Fruit fly (Drosophila melanogaster) ovary, adult (tissue): ENCODE results near the gene CG4766.

ENCODE experiments used
- CG17801 ChIP-seq: fragments of 200-800 bp; optimal IDR thresholded peaks from 2 replicates; lab custom pipeline; 2019; ENCODE audit warnings: missing biosample characterization, mild to moderate bottlenecking, missing genetic modification characterization, moderate library complexity; ENCODE audit not compliant: partially characterized antibody

The CG4766 gene

DNA sequence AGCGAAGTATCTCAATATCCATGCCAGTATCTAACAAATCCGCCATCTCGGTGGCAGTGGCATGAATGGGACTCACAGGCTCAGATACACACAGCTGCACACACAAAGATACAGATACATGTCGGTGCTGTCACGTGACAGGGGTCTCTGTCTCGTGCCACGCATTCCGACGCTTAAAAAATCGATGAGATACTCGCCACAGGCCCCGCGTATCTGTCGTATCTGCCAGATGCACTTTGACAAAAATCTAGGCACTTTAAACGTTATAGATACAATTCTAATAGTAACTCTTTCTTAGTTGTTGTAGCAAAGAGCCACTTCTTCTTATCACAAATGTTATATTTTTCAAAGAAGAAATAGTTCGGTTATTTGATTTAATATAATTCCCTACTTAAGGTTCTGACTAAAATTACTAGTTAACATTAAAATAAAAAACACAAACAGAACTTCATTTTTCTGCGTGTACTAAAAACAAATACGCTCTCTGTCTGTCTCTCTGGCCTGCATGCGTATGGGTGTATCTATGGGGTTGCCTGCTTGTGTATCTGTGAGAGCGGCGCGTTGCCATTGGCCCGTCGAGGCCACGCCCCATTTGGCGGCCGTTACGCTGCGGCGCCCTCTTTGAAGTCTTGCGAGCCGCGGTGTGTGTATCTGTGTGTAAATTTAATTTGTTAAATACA lies at the start of gene CG4766:
Gene CG4766, minus strand, starts transcription at position 51 of the 680 bp plus-strand sequence.
- no peak for TF ChIP-seq CG17801 (GFP tag; lab: Kevin White, UChicago)

- no peak for TF ChIP-seq CG17801 (GFP tag; lab: Kevin White, UChicago)
Observed at dm6 chrX:6039431-6040016, 38.9 kb upstream of the CG4766 start, which contains the start of gene CG5937. Gene CG5937 (plus strand): TSS chrX:6040005.

dm6 chrX:6037180-6037946 lies 36.8 kb upstream of the CG4766 start, which contains the start of the genes rux and MCTS1:
Gene rux (minus strand): TSS chrX:6037800.
Gene MCTS1 (plus strand): TSS chrX:6037892.
- peak; percentile 24 for TF ChIP-seq CG17801 (GFP tag; lab: Kevin White, UChicago)

dm6 chrX:6035359-6035758 lies 34.8 kb upstream of the CG4766 start:
- TF ChIP-seq CG17801 (GFP tag; lab: Kevin White, UChicago) = no peak

- TF ChIP-seq CG17801 (GFP tag; lab: Kevin White, UChicago) = no peak
Observed at dm6 chrX:6034741-6035140, 34.1 kb upstream of the CG4766 start.

dm6 chrX:6032826-6033225 lies 32.2 kb upstream of the CG4766 start:
- no peak for TF ChIP-seq CG17801 (GFP tag; lab: Kevin White, UChicago)

dm6 chrX:6031692-6032091 lies 31.1 kb upstream of the CG4766 start:
- no peak for TF ChIP-seq CG17801 (GFP tag; lab: Kevin White, UChicago)

- no peak for TF ChIP-seq CG17801 (GFP tag; lab: Kevin White, UChicago)
Observed at dm6 chrX:6030593-6030992, 30.0 kb upstream of the CG4766 start.

- no peak for TF ChIP-seq CG17801 (GFP tag; lab: Kevin White, UChicago)
Observed at dm6 chrX:6030010-6030409, 29.4 kb upstream of the CG4766 start.

DNA sequence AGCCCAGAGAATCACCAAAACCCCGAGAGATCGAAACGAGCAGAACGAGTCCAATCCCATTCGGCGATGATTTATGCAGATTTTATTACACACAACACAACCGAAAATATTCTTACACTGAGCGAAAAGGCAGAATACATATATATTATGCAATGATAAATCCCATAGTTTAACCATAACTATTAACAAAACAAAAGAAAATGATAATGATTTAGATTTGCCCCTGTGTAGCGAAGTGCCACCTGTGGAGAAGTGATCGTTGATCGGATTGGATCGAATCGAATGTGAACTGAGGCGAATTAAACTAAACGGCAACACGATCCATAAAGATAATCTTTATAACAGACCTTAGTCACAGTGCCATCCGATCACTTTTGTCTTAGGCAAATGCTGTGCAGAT lies 28.4 kb upstream of the CG4766 start:
- no peak for TF ChIP-seq CG17801 (GFP tag; lab: Kevin White, UChicago)

dm6 chrX:6027846-6028245 lies 27.2 kb upstream of the CG4766 start:
- TF ChIP-seq CG17801 (GFP tag; lab: Kevin White, UChicago) = no peak

DNA sequence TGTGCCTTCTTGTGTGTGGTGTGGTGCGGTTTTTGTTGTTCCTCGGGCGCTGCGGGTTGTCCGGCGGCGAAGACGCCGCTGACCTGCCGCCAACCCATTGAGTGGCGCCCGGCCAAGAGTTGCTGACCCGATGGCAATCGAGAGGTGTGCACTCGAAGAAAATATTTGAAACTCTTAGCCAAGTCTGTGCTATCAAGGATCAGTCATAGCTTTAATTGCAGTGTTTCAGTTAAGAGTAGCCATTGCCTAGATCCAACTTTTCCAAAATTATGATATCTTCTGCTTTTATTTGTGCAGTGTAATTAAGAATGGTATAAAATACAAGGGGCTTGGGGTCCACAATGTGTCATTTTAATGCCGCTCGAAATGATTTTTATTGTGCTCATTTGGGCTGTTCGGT lies 24.0 kb upstream of the CG4766 start:
- TF ChIP-seq CG17801 (GFP tag; lab: Kevin White, UChicago) = no peak

dm6 chrX:6022090-6022489 lies 21.5 kb upstream of the CG4766 start:
- no peak for TF ChIP-seq CG17801 (GFP tag; lab: Kevin White, UChicago)

- no peak for TF ChIP-seq CG17801 (GFP tag; lab: Kevin White, UChicago)
Observed at dm6 chrX:6021414-6021813, 20.8 kb upstream of the CG4766 start.

DNA sequence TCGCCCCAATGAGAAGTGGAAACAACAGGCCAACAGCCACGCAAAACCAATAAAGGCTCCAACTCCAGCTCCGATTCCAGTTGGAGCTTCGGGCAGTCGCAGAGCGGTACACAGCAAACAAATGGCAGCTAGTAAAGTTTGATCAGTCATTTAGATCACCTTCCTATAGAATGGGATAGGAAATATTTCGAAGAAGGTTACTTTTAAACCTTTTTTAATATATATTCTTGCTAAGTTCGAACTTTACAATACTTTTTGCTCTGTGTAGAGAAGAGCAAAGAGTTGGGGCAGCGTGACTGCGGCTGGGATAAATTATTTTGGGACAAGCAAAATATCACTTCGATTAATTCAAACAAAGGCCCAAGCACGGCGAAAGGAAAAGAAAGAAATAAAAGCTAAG lies 19.7 kb upstream of the CG4766 start:
- TF ChIP-seq CG17801 (GFP tag; lab: Kevin White, UChicago) = no peak
